Worm (Caenorhabditis elegans): Measurements from ENCODE around the gene nhr-59.
"Not testable (repeated sequence)": the region's sequence is repeated elsewhere in the genome, so short reads cannot be mapped to it uniquely, and the experiment has no call there.

The nhr-59 gene

ce11 chrV:2322466-2322865 lies 44.4 kb upstream of the nhr-59 start, which contains the start of gene pud-1.2:
Gene pud-1.2, minus strand, starts transcription at chrV:2322566.
- not testable (repeated sequence) for TF ChIP-seq snpc-1.3 (tag; optimal IDR thresholded peaks at IDR 0.05; ENCODE audit: insufficient read depth); repo-1 (tag; optimal IDR thresholded peaks at IDR 0.05); F37B4.10 (GFP tag; IDR thresholded peaks at IDR 0.05)

- not testable (repeated sequence) for TF ChIP-seq attf-5 (GFP tag; optimal IDR thresholded peaks at IDR 0.05); ztf-28 (GFP tag; IDR thresholded peaks at IDR 0.05); pbrm-1 (GFP tag; IDR thresholded peaks at IDR 0.05)
Measured at ce11 chrV:2321001-2321400, 42.9 kb upstream of the nhr-59 start, which contains the start of gene Y19D10B.6. Gene Y19D10B.6, minus strand, starts transcription at chrV:2321101.

ce11 chrV:2308246-2308645 lies 30.2 kb upstream of the nhr-59 start:
- TF ChIP-seq unc-62 (GFP tag; optimal IDR thresholded peaks at IDR 0.05) (peak; percentile 10), ceh-58 (GFP tag; IDR thresholded peaks at IDR 0.05) (no peak), tlf-1 (GFP tag; optimal IDR thresholded peaks at IDR 0.05) (peak; percentile 31), bed-1 (GFP tag; IDR thresholded peaks at IDR 0.05) (no peak), nfyb-1 (GFP tag; IDR thresholded peaks at IDR 0.05) (peak; percentile 72), dpl-1 (GFP tag; optimal IDR thresholded peaks at IDR 0.05) (no peak), tbp1 (GFP tag; optimal IDR thresholded peaks at IDR 0.05) (peak; percentile 43), atf-7 (tag; optimal IDR thresholded peaks at IDR 0.05) (peak; percentile 82), lin-54 (GFP tag; optimal IDR thresholded peaks at IDR 0.05) (no peak), nfya-1 (tag; optimal IDR thresholded peaks at IDR 0.05; ENCODE audit: borderline replicate concordance, insufficient read depth) (no peak), nhr-90 (tag; optimal IDR thresholded peaks at IDR 0.05) (peak; percentile 57), nhr-80 (tag; optimal IDR thresholded peaks at IDR 0.05) (peak; percentile 99), egrh-3 (GFP tag; IDR thresholded peaks at IDR 0.05) (no peak), ets-4 (GFP tag; optimal IDR thresholded peaks at IDR 0.05) (peak; percentile 41), efl-1 (GFP tag; optimal IDR thresholded peaks at IDR 0.05) (no peak), egl-44 (GFP tag; IDR thresholded peaks at IDR 0.05) (0 out of 2 replicates have a peak, but pooled peaks have one; percentile 36), ztf-18 (tag; optimal IDR thresholded peaks at IDR 0.05) (no peak), F33H1.4 (GFP tag; IDR thresholded peaks at IDR 0.05) (no peak), ztf-26 (tag; optimal IDR thresholded peaks at IDR 0.05) (no peak), let-607 (tag; optimal IDR thresholded peaks at IDR 0.05) (peak; percentile 70 to 82), ceh-27 (GFP tag; optimal IDR thresholded peaks at IDR 0.05) (no peak), dox-1 (GFP tag; IDR thresholded peaks at IDR 0.05) (peak; percentile 73), ztf-22 (GFP tag; optimal IDR thresholded peaks at IDR 0.05) (peak; percentile 65), K12H6.12 (tag; optimal IDR thresholded peaks at IDR 0.05) (no peak), madf-10 (tag; optimal IDR thresholded peaks at IDR 0.05) (peak; percentile 41), F57C9.4 (tag; optimal IDR thresholded peaks at IDR 0.05) (no peak)

ce11 chrV:2306383-2306782 lies 28.3 kb upstream of the nhr-59 start:
- TF ChIP-seq ztf-3 (GFP tag; optimal IDR thresholded peaks at IDR 0.05) (no peak), nfya-2 (GFP tag; IDR thresholded peaks at IDR 0.05) (no peak), mxl-1 (tag; optimal IDR thresholded peaks at IDR 0.05) (no peak), repo-1 (tag; optimal IDR thresholded peaks at IDR 0.05) (no peak), ets-4 (GFP tag; optimal IDR thresholded peaks at IDR 0.05) (no peak), ZK185.1 (tag; optimal IDR thresholded peaks at IDR 0.05; ENCODE audit: poor library complexity, severe bottlenecking) (no peak), F10E7.11 (tag; optimal IDR thresholded peaks at IDR 0.05) (no peak), mel-28 (tag; optimal IDR thresholded peaks at IDR 0.05; ENCODE audit: borderline replicate concordance) (no peak), let-607 (tag; optimal IDR thresholded peaks at IDR 0.05) (no peak), B0261.1 (tag; optimal IDR thresholded peaks at IDR 0.05) (no peak), nfyb-1 (GFP tag; IDR thresholded peaks at IDR 0.05) (no peak), hrde-1 (tag; optimal IDR thresholded peaks at IDR 0.05; ENCODE audit: borderline replicate concordance) (no peak), sdz-38 (tag; optimal IDR thresholded peaks at IDR 0.05) (no peak), sea-2 (GFP tag; IDR thresholded peaks at IDR 0.05) (no peak), egrh-3 (GFP tag; IDR thresholded peaks at IDR 0.05) (no peak)
